Fruit fly (Drosophila melanogaster): ENCODE data around the gene Gr10b.

The Gr10b gene

DNA sequence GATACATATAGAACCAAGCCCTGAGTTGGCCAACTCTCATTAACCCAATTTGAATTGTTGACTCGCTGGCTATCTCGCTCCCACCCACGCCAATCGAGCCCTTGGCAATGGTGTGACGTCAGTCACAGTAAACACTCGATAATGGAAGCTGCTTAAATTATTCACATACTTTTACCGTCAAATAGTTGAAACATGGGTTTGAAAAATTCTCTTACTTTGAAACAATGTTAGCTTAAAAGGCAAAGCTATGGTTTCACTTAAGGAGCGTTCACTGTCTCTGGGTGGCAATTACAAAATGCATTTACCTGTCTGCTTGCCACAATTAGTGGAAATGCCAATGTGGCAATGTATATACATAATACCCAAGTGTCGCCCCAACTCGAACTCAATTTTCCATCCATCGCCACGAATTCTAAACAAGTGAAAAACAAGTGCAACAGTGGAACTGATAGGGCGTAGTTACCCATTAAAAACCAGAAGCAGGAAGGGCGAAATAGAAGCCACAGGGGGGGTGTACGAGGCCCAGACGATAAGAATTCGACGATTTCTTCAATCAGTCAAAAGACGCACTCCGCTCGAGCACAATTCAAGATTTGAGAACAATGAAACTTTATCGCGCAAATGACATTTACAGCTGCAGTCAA, 36.6 kb upstream of the Gr10b start (continued):
- TF ChIP-seq CG15269 (tag; optimal IDR thresholded peaks at IDR 0.05) (peak; percentile 92), CG11504 (tag; optimal IDR thresholded peaks at IDR 0.05) (peak; percentile 88), CG17802 (tag; optimal IDR thresholded peaks at IDR 0.05) (peak; percentile 60), sug (tag; optimal IDR thresholded peaks at IDR 0.05) (peak; percentile 84), row (GFP tag; IDR thresholded peaks at IDR 0.05) (peak; percentile 89), insv (GFP tag; optimal IDR thresholded peaks at IDR 0.05) (peak in 1 of 2 experiments; percentile 51), CG3407 (GFP tag; optimal IDR thresholded peaks at IDR 0.05) (peak; percentile 49), CkIIα-i1 (GFP tag; IDR thresholded peaks at IDR 0.05) (0 out of 2 replicates have a peak, but pooled peaks have one; percentile 41), amos (GFP tag; IDR thresholded peaks at IDR 0.05; ENCODE audit: partially characterized antibody) (no peak), CG31441 (GFP tag; IDR thresholded peaks at IDR 0.05) (peak; percentile 74), lab (GFP tag; optimal IDR thresholded peaks at IDR 0.05) (peak; percentile 92), prd (optimal IDR thresholded peaks at IDR 0.05) (no peak), prd (GFP tag; IDR thresholded peaks at IDR 0.05) (peak; percentile 95), NFAT (GFP tag; IDR thresholded peaks at IDR 0.05) (peak; percentile 72), jing (GFP tag; optimal IDR thresholded peaks at IDR 0.05) (peak; percentile 78), CG14441 (GFP tag; IDR thresholded peaks at IDR 0.05) (peak; percentile 91), CG18599 (GFP tag; optimal IDR thresholded peaks at IDR 0.05) (peak; percentile 92), h (optimal IDR thresholded peaks at IDR 0.05) (no peak), CG6689 (GFP tag; IDR thresholded peaks at IDR 0.05) (peak; percentile 89), CG16863 (GFP tag; optimal IDR thresholded peaks at IDR 0.05) (peak; percentile 82), CG2678 (tag; optimal IDR thresholded peaks at IDR 0.05) (peak; percentile 89), Fer3 (tag; optimal IDR thresholded peaks at IDR 0.05) (peak; percentile 88), Dll (GFP tag; IDR thresholded peaks at IDR 0.05; ENCODE audit: partially characterized antibody) (no peak), NC2α (GFP tag; optimal IDR thresholded peaks at IDR 0.05) (peak; percentile 48), CG7271 (tag; optimal IDR thresholded peaks at IDR 0.05) (peak; percentile 76), mld (GFP tag; IDR thresholded peaks at IDR 0.05; ENCODE audit: partially characterized antibody) (no peak), dmrt99B (tag; optimal IDR thresholded peaks at IDR 0.05) (peak; percentile 90), CG4328 (GFP tag; optimal IDR thresholded peaks at IDR 0.05) (peak; percentile 77), ase (GFP tag; IDR thresholded peaks at IDR 0.05) (peak; percentile 83; the same call in 2 of the 3 replicates), lola (GFP tag; optimal IDR thresholded peaks at IDR 0.05) (peak in 1 of 3 experiments; percentile 64), dmrt11E (tag; optimal IDR thresholded peaks at IDR 0.05) (peak; percentile 44), CG9437 (GFP tag; optimal IDR thresholded peaks at IDR 0.05) (peak; percentile 59), slp2 (GFP tag; optimal IDR thresholded peaks at IDR 0.05) (peak; percentile 68), CG10543 (GFP tag; optimal IDR thresholded peaks at IDR 0.05) (peak; percentile 82), CG12299 (tag; optimal IDR thresholded peaks at IDR 0.05) (peak; percentile 73), al (GFP tag; IDR thresholded peaks at IDR 0.05) (peak; percentile 67), CG14860 (GFP tag; IDR thresholded peaks at IDR 0.05; ENCODE audit: partially characterized antibody) (no peak), lov (optimal IDR thresholded peaks at IDR 0.05) (no peak), lov (GFP tag; IDR thresholded peaks at IDR 0.05) (peak; percentile 51; the same call in 1 of the 3 replicates), CG10959 (GFP tag; IDR thresholded peaks at IDR 0.05) (peak; percentile 62), CG12659 (GFP tag; optimal IDR thresholded peaks at IDR 0.05) (peak; percentile 86), br (optimal IDR thresholded peaks at IDR 0.05) (no peak), D19A (tag; optimal IDR thresholded peaks at IDR 0.05) (peak; percentile 69), Lpt (GFP tag; optimal IDR thresholded peaks at IDR 0.05) (no peak), Spps (tag; optimal IDR thresholded peaks at IDR 0.05) (peak; percentile 33), D19B (GFP tag; optimal IDR thresholded peaks at IDR 0.05) (peak; percentile 52), Abd-B (GFP tag; optimal IDR thresholded peaks at IDR 0.05) (peak; percentile 76), ATbp (GFP tag; optimal IDR thresholded peaks at IDR 0.05) (peak; percentile 78), oc (tag; optimal IDR thresholded peaks at IDR 0.05) (peak; percentile 66)
